Worm (Caenorhabditis elegans) whole organism, L4 larva: ENCODE results near the gene Y44A6C.1.

Experiments used
- D1046.2 ChIP-seq: fragments of 200-800 bp; sonication (Bioruptor generic); IDR thresholded peaks from 2 replicates; pipeline ENCODE4 v1.3.6; 2022; ENCODE audit warnings: missing genetic modification characterization, missing compliant biosample characterization
- F10B5.3 ChIP-seq: sonication (generic microtip); optimal IDR thresholded peaks from 2 replicates; lab custom pipeline; 2016; ENCODE audit warnings: mild to moderate bottlenecking, missing genetic modification characterization, missing compliant biosample characterization
- F26F4.8 ChIP-seq: fragments of 200-800 bp; sonication (Bioruptor generic); conservative IDR thresholded peaks from 2 replicates; pipeline ENCODE4 v1.3.6; 2022; ENCODE audit warnings: missing genetic modification characterization, missing compliant biosample characterization
- F44E2.7 ChIP-seq: fragments of 200-800 bp; sonication (Bioruptor generic); IDR thresholded peaks from 2 replicates; pipeline ENCODE4 v2.1.2; 2022; ENCODE audit warnings: missing genetic modification characterization, missing compliant biosample characterization
- F49E8.2 ChIP-seq: sonication (generic microtip); optimal IDR thresholded peaks from 2 replicates; lab custom pipeline; 2016; ENCODE audit warnings: missing compliant biosample characterization, mild to moderate bottlenecking, missing genetic modification characterization, borderline replicate concordance
- T26A8.4 ChIP-seq: fragments of 200-800 bp; sonication (Bioruptor generic); IDR thresholded peaks from 2 replicates; pipeline ENCODE4 v1.3.6; 2022; ENCODE audit warnings: missing genetic modification characterization, missing compliant biosample characterization
- Y75B8A.6 ChIP-seq: fragments of 200-800 bp; sonication (Bioruptor generic); IDR thresholded peaks from 2 replicates; pipeline ENCODE4 v1.3.6; 2022; ENCODE audit warnings: missing genetic modification reagents, missing genetic modification characterization, missing compliant biosample characterization
- ZK337.2 ChIP-seq: fragments of 200-800 bp; sonication (Bioruptor generic); IDR thresholded peaks from 2 replicates; pipeline ENCODE4 v1.3.6; 2022; ENCODE audit warnings: missing genetic modification reagents, missing genetic modification characterization, missing compliant biosample characterization
- aha-1 ChIP-seq: fragments of 150-350 bp; peaks from one replicate; lab custom pipeline; 2014; ENCODE audit warnings: missing biosample characterization, missing genetic modification characterization
- ama-1 ChIP-seq: fragments of 150-350 bp; optimal IDR thresholded peaks from 2 replicates; lab custom pipeline; 2014; ENCODE audit warnings: inconsistent platforms, mixed read lengths
- arid-1 ChIP-seq: fragments of 200-800 bp; sonication (Bioruptor generic); conservative IDR thresholded peaks from 2 replicates; pipeline ENCODE4 v1.3.6; 2022; ENCODE audit warnings: missing genetic modification reagents, missing genetic modification characterization, missing compliant biosample characterization
- ceh-28 ChIP-seq: fragments of 150-350 bp; optimal IDR thresholded peaks from 2 replicates; lab custom pipeline; 2014; ENCODE audit warnings: missing biosample characterization, missing genetic modification reagents, missing genetic modification characterization
- ceh-44 ChIP-seq: fragments of 200-800 bp; sonication (Bioruptor generic); IDR thresholded peaks from 2 replicates; pipeline ENCODE4 v1.3.6; 2022; ENCODE audit warnings: missing genetic modification reagents, missing genetic modification characterization, missing compliant biosample characterization
- ces-1 ChIP-seq: fragments of 150-350 bp; sonication (generic microtip); optimal IDR thresholded peaks from 4 replicates; lab custom pipeline; 2014; ENCODE audit warnings: missing biosample characterization, missing genetic modification reagents, missing genetic modification characterization
- ctbp-1 ChIP-seq: fragments of 200-800 bp; sonication (Bioruptor generic); IDR thresholded peaks from 2 replicates; pipeline ENCODE4 v1.3.6; 2022; ENCODE audit warnings: missing genetic modification reagents, missing genetic modification characterization, missing compliant biosample characterization
- daf-12 ChIP-seq: fragments of 150-350 bp; optimal IDR thresholded peaks from 2 replicates; lab custom pipeline; 2014; ENCODE audit warnings: missing biosample characterization, missing genetic modification reagents, missing genetic modification characterization
- daf-16 ChIP-seq, 3 experiments: sonication (generic microtip); optimal IDR thresholded peaks; 2 replicates each; lab custom pipeline; 2016 to 2017; ENCODE audit warnings: missing genetic modification characterization in 3 of 3, missing genetic modification reagents in 3 of 3, mild to moderate bottlenecking in 2 of 3, missing compliant biosample characterization in 2 of 3, missing biosample characterization in 1 of 3, moderate library complexity in 1 of 3
- dmd-6 ChIP-seq: fragments of 200-800 bp; sonication (Bioruptor generic); IDR thresholded peaks from 2 replicates; pipeline ENCODE4 v1.3.6; 2022; ENCODE audit warnings: missing genetic modification reagents, missing genetic modification characterization, missing compliant biosample characterization
- dpl-1 ChIP-seq: fragments of 150-350 bp; optimal IDR thresholded peaks from 2 replicates; lab custom pipeline; 2014; ENCODE audit warnings: missing biosample characterization, missing genetic modification reagents, missing genetic modification characterization
- hif-1 ChIP-seq, 2 experiments: sonication (generic microtip); optimal IDR thresholded peaks; 2 replicates each; lab custom pipeline; 2016 to 2017; ENCODE audit warnings: missing compliant biosample characterization in 2 of 2, missing genetic modification characterization in 2 of 2, missing genetic modification reagents in 2 of 2, missing genotype in 2 of 2, mild to moderate bottlenecking in 1 of 2
- lin-29 ChIP-seq: fragments of 200-800 bp; sonication (Bioruptor generic); IDR thresholded peaks from 2 replicates; pipeline ENCODE4 v1.3.6; 2022; ENCODE audit warnings: missing genetic modification reagents, missing genetic modification characterization, missing compliant biosample characterization
- lin-39 ChIP-seq: fragments of 150-350 bp; optimal IDR thresholded peaks from 2 replicates; lab custom pipeline; 2014; ENCODE audit warnings: missing biosample characterization, missing genetic modification reagents, missing genetic modification characterization
- lsy-2 ChIP-seq, 2 experiments: fragments of 150-350 bp in 1 of 2; sonication (generic microtip) in 1 of 2; optimal IDR thresholded peaks; 2 replicates each; lab custom pipeline; 2014 to 2017; ENCODE audit warnings: missing biosample characterization in 2 of 2, missing genetic modification characterization in 2 of 2
- madf-9 ChIP-seq: fragments of 200-800 bp; sonication (Bioruptor generic); conservative IDR thresholded peaks from 2 replicates; pipeline ENCODE4 v1.3.6; 2022; ENCODE audit warnings: missing genetic modification reagents, missing genetic modification characterization, missing compliant biosample characterization
- mes-2 ChIP-seq: sonication (generic microtip); optimal IDR thresholded peaks from 2 replicates; lab custom pipeline; 2016; ENCODE audit warnings: missing genotype, mild to moderate bottlenecking, missing genetic modification characterization, missing compliant biosample characterization; ENCODE audit not compliant: poor library complexity, severe bottlenecking
- mxl-3 ChIP-seq: fragments of 200-800 bp; sonication (Bioruptor generic); optimal IDR thresholded peaks from 2 replicates; lab custom pipeline; 2018; ENCODE audit warnings: mild to moderate bottlenecking, missing genetic modification characterization, missing compliant biosample characterization
- nhr-111 ChIP-seq: fragments of 200-800 bp; sonication (Bioruptor generic); optimal IDR thresholded peaks from 2 replicates; lab custom pipeline; 2018; ENCODE audit warnings: mild to moderate bottlenecking, missing genetic modification characterization, missing compliant biosample characterization
- nhr-28 ChIP-seq: fragments of 150-350 bp; optimal IDR thresholded peaks from 2 replicates; lab custom pipeline; 2014; ENCODE audit warnings: missing biosample characterization, missing genetic modification characterization
- nhr-41 ChIP-seq: fragments of 200-800 bp; sonication (Bioruptor generic); IDR thresholded peaks from 2 replicates; pipeline ENCODE4 v1.3.6; 2022; ENCODE audit warnings: missing genetic modification reagents, missing genetic modification characterization, missing compliant biosample characterization
- nhr-6 ChIP-seq: fragments of 150-350 bp; optimal IDR thresholded peaks from 2 replicates; lab custom pipeline; 2014; ENCODE audit warnings: missing biosample characterization, missing genetic modification characterization
- nhr-76 ChIP-seq: fragments of 150-350 bp; optimal IDR thresholded peaks from 2 replicates; lab custom pipeline; 2014; ENCODE audit warnings: missing biosample characterization, missing genetic modification characterization
- saeg-2 ChIP-seq: fragments of 200-800 bp; sonication (Bioruptor generic); IDR thresholded peaks from 2 replicates; pipeline ENCODE4 v1.3.6; 2022; ENCODE audit warnings: missing genetic modification reagents, missing genetic modification characterization, missing compliant biosample characterization
- sdz-12 ChIP-seq: fragments of 200-800 bp; sonication (Bioruptor generic); optimal IDR thresholded peaks from 2 replicates; lab custom pipeline; 2018; ENCODE audit warnings: mild to moderate bottlenecking, missing genetic modification characterization, missing compliant biosample characterization
- spr-3 ChIP-seq: fragments of 200-800 bp; sonication (Bioruptor generic); optimal IDR thresholded peaks from 2 replicates; lab custom pipeline; 2018; ENCODE audit warnings: mild to moderate bottlenecking, missing genetic modification characterization, missing compliant biosample characterization
- unc-62 ChIP-seq, 3 experiments: fragments of 150-350 bp in 1 of 3; sonication (generic microtip); optimal IDR thresholded peaks in 2 of 3; peaks in 1 of 3; 1 replicate in 1 of 3; 2 replicates in 2 of 3; lab custom pipeline; 2014 to 2017; ENCODE audit warnings: missing biosample characterization in 3 of 3, missing genetic modification characterization in 3 of 3, missing genetic modification reagents in 3 of 3, missing genotype in 1 of 3
- vab-7 ChIP-seq: fragments of 200-800 bp; sonication (Bioruptor generic); IDR thresholded peaks from 2 replicates; pipeline ENCODE4 v1.3.6; 2022; ENCODE audit warnings: missing genetic modification reagents, missing genetic modification characterization, missing compliant biosample characterization
- zag-1 ChIP-seq: fragments of 150-350 bp; optimal IDR thresholded peaks from 2 replicates; lab custom pipeline; 2014; ENCODE audit warnings: missing biosample characterization, missing genetic modification characterization
- zfp-2 ChIP-seq: sonication (generic microtip); optimal IDR thresholded peaks from 2 replicates; lab custom pipeline; 2016; ENCODE audit warnings: mild to moderate bottlenecking, missing genetic modification characterization, missing compliant biosample characterization
- zfp-3 ChIP-seq: fragments of 200-800 bp; sonication (Bioruptor generic); conservative IDR thresholded peaks from 2 replicates; pipeline ENCODE4 v1.3.6; 2022; ENCODE audit warnings: missing genetic modification reagents, missing genetic modification characterization, missing compliant biosample characterization
- ztf-11 ChIP-seq: fragments of 150-350 bp; optimal IDR thresholded peaks from 2 replicates; lab custom pipeline; 2014; ENCODE audit warnings: missing biosample characterization, missing genetic modification characterization

Gene Y44A6C.1

ce11 chrV:20712994-20713326 lies 760 bp upstream of the Y44A6C.1 start (continued):
- TF ChIP-seq hif-1 (tag; optimal IDR thresholded peaks at IDR 0.05; lab: Kevin White, UChicago) (peak in 1 of 2 experiments; percentile 98), F44E2.7 (GFP tag; lab: Robert Waterston, UW) (no peak), ces-1 (GFP tag; lab: Kevin White, UChicago) (no peak), zfp-3 (GFP tag; lab: Robert Waterston, UW) (no peak; the same call in 1 of the 2 replicates), lsy-2 (tag; optimal IDR thresholded peaks at IDR 0.05; lab: Kevin White, UChicago) (peak; percentile 30 to 72), nhr-6 (peak; percentile 5), F49E8.2 (tag; lab: Kevin White, UChicago) (no peak), daf-12 (tag; lab: Kevin White, UChicago) (no peak), madf-9 (GFP tag; lab: Robert Waterston, UW) (no peak), lin-39 (tag; lab: Kevin White, UChicago) (no peak), saeg-2 (GFP tag; lab: Robert Waterston, UW) (no peak), nhr-41 (GFP tag; lab: Robert Waterston, UW) (no peak), T26A8.4 (GFP tag; lab: Robert Waterston, UW) (0 out of 2 replicates have a peak, but pooled peaks have one; percentile 19), mes-2 (tag; lab: Kevin White, UChicago) (peak; percentile 26), ztf-11 (tag; lab: Kevin White, UChicago) (no peak), vab-7 (no peak), ceh-28 (no peak), ama-1 (lab: Kevin White, UChicago) (peak; percentile 8), sdz-12 (no peak), zag-1 (tag; lab: Kevin White, UChicago) (no peak), mxl-3 (GFP tag; lab: Kevin White, UChicago) (peak; percentile 35), Y75B8A.6 (no peak), F26F4.8 (GFP tag; lab: Robert Waterston, UW) (no peak), unc-62 (GFP tag; optimal IDR thresholded peaks at IDR 0.05 in 1 of 2; lab: Kevin White, UChicago) (peak in 1 of 2 experiments; percentile 79), unc-62 (tag; optimal IDR thresholded peaks at IDR 0.05; lab: Kevin White, UChicago) (no peak)

- peak; percentile 16 for TF ChIP-seq ama-1 (lab: Kevin White, UChicago)
- peak; percentile 81 for TF ChIP-seq aha-1 (tag; lab: Kevin White, UChicago)
- no peak for TF ChIP-seq daf-16 (GFP tag; optimal IDR thresholded peaks at IDR 0.05; lab: Kevin White, UChicago)
- TF ChIP-seq daf-16 (tag; optimal IDR thresholded peaks at IDR 0.05; lab: Kevin White, UChicago), result peak; percentile 7
- no peak for TF ChIP-seq D1046.2 (GFP tag; lab: Robert Waterston, UW)
These were observed 783 bp downstream of the Y44A6C.1 start for ce11 chrV:20714503-20714902.

- TF ChIP-seq spr-3 (GFP tag; lab: Kevin White, UChicago) (no peak), mes-2 (tag; lab: Kevin White, UChicago) (no peak), nhr-111 (no peak), vab-7 (no peak), dpl-1 (no peak), arid-1 (GFP tag; lab: Robert Waterston, UW) (no peak), lsy-2 (tag; optimal IDR thresholded peaks at IDR 0.05; lab: Kevin White, UChicago) (no peak), zfp-2 (no peak), ZK337.2 (no peak), nhr-76 (tag; lab: Kevin White, UChicago) (no peak), lin-29 (GFP tag; lab: Robert Waterston, UW) (no peak), dmd-6 (no peak), ceh-44 (GFP tag; lab: Robert Waterston, UW) (no peak), ama-1 (lab: Kevin White, UChicago) (no peak), ctbp-1 (no peak), F10B5.3 (tag; lab: Kevin White, UChicago) (no peak), nhr-28 (no peak)
- TF ChIP-seq, all 104 proteins: peak for 0
These were observed 2.5 kb downstream of the Y44A6C.1 start for ce11 chrV:20716267-20716666.
